Worm (Caenorhabditis elegans) whole organism, L4 larva: ENCODE measurements around the gene dao-6.

Source experiments
- daf-19 ChIP-seq: fragments of 200-800 bp; sonication (Bioruptor generic); conservative IDR thresholded peaks from 2 replicates; pipeline ENCODE4 v1.3.6; 2022; ENCODE audit warnings: missing genetic modification characterization, missing compliant biosample characterization
- egl-27 ChIP-seq: sonication (generic microtip); optimal IDR thresholded peaks from 3 replicates; lab custom pipeline; 2017; ENCODE audit warnings: missing biosample characterization, missing genetic modification reagents, missing genetic modification characterization
- lin-13 ChIP-seq: fragments of 150-350 bp; optimal IDR thresholded peaks from 2 replicates; lab custom pipeline; 2014; ENCODE audit warnings: missing biosample characterization, missing genetic modification reagents, missing genetic modification characterization

ce11 chrIII:9720191-9720590 lies 15.8 kb downstream of the dao-6 start, which contains the start of gene ncx-7:
- no peak for TF ChIP-seq lin-13
- no peak for TF ChIP-seq daf-19
- TF ChIP-seq egl-27 (tag; lab: Kevin White, UChicago) = no peak
